Worm (Caenorhabditis elegans): ENCODE measurements around the gene sea-1.

Gene sea-1

DNA sequence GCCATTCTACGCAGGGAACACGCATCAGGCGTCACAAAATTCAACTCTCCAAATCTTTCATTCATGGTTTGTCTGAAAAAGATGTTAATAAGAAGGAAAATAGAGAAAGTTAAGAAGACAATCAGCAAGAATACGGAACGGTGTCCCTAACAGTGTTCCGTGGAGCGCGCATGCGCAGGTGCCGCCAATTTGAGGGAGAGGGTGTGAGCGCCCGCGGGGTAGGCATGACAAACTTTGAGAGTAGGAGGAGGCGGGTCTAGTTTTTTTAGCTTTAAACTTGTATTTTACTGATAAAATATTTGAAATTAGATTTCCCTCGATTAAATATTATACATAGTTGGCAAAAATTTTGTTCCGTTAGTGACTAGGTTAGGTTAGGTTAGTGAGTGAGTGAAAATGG, 7.0 kb upstream of the sea-1 start (continued):
- TF ChIP-seq F23B12.7 (tag; optimal IDR thresholded peaks at IDR 0.05; ENCODE audit: insufficient read depth), result no peak
- no peak for TF ChIP-seq madf-3 (GFP tag; IDR thresholded peaks at IDR 0.05)
- no peak for TF ChIP-seq hsf-1 (GFP tag; IDR thresholded peaks at IDR 0.05)
- peak; percentile 10; the same call in 1 of the 2 replicates for TF ChIP-seq hmg-1.2 (GFP tag; IDR thresholded peaks at IDR 0.05)
- no peak for TF ChIP-seq snpc-1.3 (tag; optimal IDR thresholded peaks at IDR 0.05; ENCODE audit: insufficient read depth)
- TF ChIP-seq attf-5 (GFP tag; optimal IDR thresholded peaks at IDR 0.05), result no peak
- TF ChIP-seq ztf-28 (GFP tag; IDR thresholded peaks at IDR 0.05), result no peak
- no peak for TF ChIP-seq ceh-27 (GFP tag; optimal IDR thresholded peaks at IDR 0.05)
- no peak for TF ChIP-seq attf-6 (GFP tag; IDR thresholded peaks at IDR 0.05)
- TF ChIP-seq athp-1 (tag; optimal IDR thresholded peaks at IDR 0.05), result no peak
- no peak for TF ChIP-seq mel-28 (tag; optimal IDR thresholded peaks at IDR 0.05; ENCODE audit: borderline replicate concordance)
- no peak for TF ChIP-seq F37B4.10 (GFP tag; IDR thresholded peaks at IDR 0.05)
- TF ChIP-seq C17E4.6 (GFP tag; IDR thresholded peaks at IDR 0.05), result no peak
- no peak for TF ChIP-seq sea-2 (GFP tag; IDR thresholded peaks at IDR 0.05)
- no peak for TF ChIP-seq ceh-40 (GFP tag; IDR thresholded peaks at IDR 0.05)
- TF ChIP-seq ekl-4 (GFP tag; IDR thresholded peaks at IDR 0.05), result no peak
- TF ChIP-seq F39B2.1 (GFP tag; IDR thresholded peaks at IDR 0.05), result no peak

DNA sequence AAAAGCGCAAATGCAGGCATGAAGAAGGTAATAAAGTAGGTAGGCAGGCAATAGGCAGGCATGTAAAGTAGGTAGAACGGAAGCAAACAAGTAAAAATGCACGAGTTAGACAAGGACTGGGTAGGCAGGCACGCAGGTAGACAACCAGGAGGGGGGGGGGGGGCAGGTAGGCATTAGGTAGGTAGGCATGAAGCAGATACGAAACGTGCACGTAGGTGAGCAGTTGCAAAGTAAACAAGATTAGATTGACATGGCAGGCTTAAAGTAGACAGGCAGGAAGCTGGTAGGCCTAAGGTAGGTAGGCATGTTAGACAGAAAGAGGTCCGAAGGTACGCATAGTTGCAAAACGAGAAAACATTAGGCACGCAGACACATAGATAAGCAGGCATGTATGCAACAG, 5.6 kb upstream of the sea-1 start:
- TF ChIP-seq tlf-1 (GFP tag; optimal IDR thresholded peaks at IDR 0.05) (no peak), ztf-26 (tag; optimal IDR thresholded peaks at IDR 0.05) (no peak), K12H6.12 (tag; optimal IDR thresholded peaks at IDR 0.05) (no peak), let-526 (GFP tag; IDR thresholded peaks at IDR 0.05) (no peak), ccch-3 (GFP tag; optimal IDR thresholded peaks at IDR 0.05) (no peak), ztf-28 (GFP tag; IDR thresholded peaks at IDR 0.05) (no peak), ceh-58 (GFP tag; IDR thresholded peaks at IDR 0.05) (no peak), ztf-3 (GFP tag; optimal IDR thresholded peaks at IDR 0.05) (no peak), Y95B8A.8 (GFP tag; IDR thresholded peaks at IDR 0.05) (no peak)

DNA sequence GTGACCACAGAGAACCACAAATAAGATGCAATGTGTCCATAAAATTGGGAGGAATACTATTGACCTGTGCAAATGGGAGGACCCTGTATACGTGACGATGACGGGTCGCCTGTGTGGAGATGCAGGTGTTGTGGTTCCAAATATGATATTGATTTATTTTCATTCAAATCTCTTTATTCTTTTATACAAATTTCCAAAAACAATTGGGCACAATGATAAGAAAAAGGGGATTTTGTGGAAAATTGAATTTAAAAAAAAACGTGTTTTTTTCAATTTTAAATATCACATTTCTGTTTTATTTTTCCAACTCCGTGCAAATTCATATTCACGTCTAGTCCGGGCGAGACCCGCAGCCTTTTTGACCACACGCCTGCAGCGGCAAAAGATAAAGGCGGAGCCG, 1.8 kb upstream of the sea-1 start, which contains the start of gene F19B10.2:
Gene F19B10.2 (plus strand): TSS at position 301 of the 400 bp plus-strand sequence.
- TF ChIP-seq hmg-1.2 (GFP tag; IDR thresholded peaks at IDR 0.05) (no peak), ekl-4 (GFP tag; IDR thresholded peaks at IDR 0.05) (no peak)

- TF ChIP-seq nfya-1 (tag; optimal IDR thresholded peaks at IDR 0.05; ENCODE audit: borderline replicate concordance, insufficient read depth) (no peak), nhr-120 (GFP tag; IDR thresholded peaks at IDR 0.05) (no peak), madf-8 (GFP tag; conservative IDR thresholded peaks at IDR 0.05) (no peak), zfh-2 (GFP tag; conservative IDR thresholded peaks at IDR 0.05) (no peak), nfyb-1 (GFP tag; IDR thresholded peaks at IDR 0.05) (no peak), snpc-4 (GFP tag; optimal IDR thresholded peaks at IDR 0.05) (no peak), snpc-4 (tag; optimal IDR thresholded peaks at IDR 0.05) (no peak), akir-1 (GFP tag; optimal IDR thresholded peaks at IDR 0.05) (no peak), aptf-2 (GFP tag; conservative IDR thresholded peaks at IDR 0.05) (no peak), bed-2 (GFP tag; IDR thresholded peaks at IDR 0.05) (no peak), K12H6.12 (tag; optimal IDR thresholded peaks at IDR 0.05) (no peak), F55B11.4 (tag; optimal IDR thresholded peaks at IDR 0.05; ENCODE audit: borderline replicate concordance, insufficient read depth) (no peak)
Measured at ce11 chrII:3670956-3671355, 2.4 kb downstream of the sea-1 start, which contains the start of gene srx-98. TSS of gene srx-98 (minus strand) at chrII:3671056.

Measured in whole organism, young adult.